Fruit fly (Drosophila melanogaster) whole organism, wandering third instar larva: ENCODE measurements around the gene CNPYb.

Source experiments
- Abd-B ChIP-seq: fragments of >200 bp; optimal IDR thresholded peaks from 2 replicates; lab custom pipeline; 2017; ENCODE audit warnings: missing biosample characterization, missing genetic modification characterization
- CG9705 ChIP-seq: fragments of 200-800 bp; sonication (Bioruptor generic); optimal IDR thresholded peaks from 2 replicates; lab custom pipeline; 2018; ENCODE audit warnings: missing biosample characterization, mild to moderate bottlenecking, missing genetic modification characterization
- br ChIP-seq: fragments of 200-800 bp; sonication (Bioruptor generic); optimal IDR thresholded peaks from 2 replicates; lab custom pipeline; 2016; ENCODE audit warnings: missing biosample characterization, missing genetic modification characterization
- ey ChIP-seq: fragments of 200-800 bp; sonication (Bioruptor generic); optimal IDR thresholded peaks from 2 replicates; lab custom pipeline; 2016; ENCODE audit warnings: missing biosample characterization, missing genetic modification characterization
- fru ChIP-seq: fragments of 200-800 bp; sonication (Bioruptor generic); optimal IDR thresholded peaks from 3 replicates; lab custom pipeline; 2016; ENCODE audit warnings: missing biosample characterization, mild to moderate bottlenecking, missing genetic modification characterization
- tai ChIP-seq: sonication (Bioruptor generic); optimal IDR thresholded peaks from 2 replicates; lab custom pipeline; 2016; ENCODE audit warnings: missing biosample characterization, missing genetic modification characterization
- usp ChIP-seq: fragments of >200 bp; optimal IDR thresholded peaks from 2 replicates; lab custom pipeline; 2017; ENCODE audit warnings: missing biosample characterization, missing genetic modification characterization

- TF ChIP-seq Abd-B (GFP tag; lab: Kevin White, UChicago) (no peak), fru (peak; percentile 71), ey (peak; percentile 64), CG9705 (GFP tag; lab: Kevin White, UChicago) (peak; percentile 47), usp (GFP tag; lab: Kevin White, UChicago) (no peak), br (GFP tag; lab: Kevin White, UChicago) (peak; percentile 63), tai (GFP tag; lab: Kevin White, UChicago) (no peak)
These were observed 1.7 kb upstream of the CNPYb start, which contains the start of the genes Naxd and CG14079 for dm6 chr3L:19097665-19098082.
